Worm (Caenorhabditis elegans) whole organism, L4/young adult: ENCODE measurements around the gene frm-2.

Experiments
- W03F9.2 ChIP-seq: fragments of 150-350 bp; optimal IDR thresholded peaks from 2 replicates; lab custom pipeline; 2014; ENCODE audit warnings: missing biosample characterization, missing genetic modification characterization
- dao-5 ChIP-seq: sonication (generic microtip); optimal IDR thresholded peaks from 2 replicates; lab custom pipeline; 2016; ENCODE audit warnings: missing genotype, missing genetic modification characterization, moderate library complexity, missing compliant biosample characterization
- him-1 ChIP-seq: sonication (generic microtip); optimal IDR thresholded peaks from 2 replicates; lab custom pipeline; 2016; ENCODE audit warnings: missing genotype, missing genetic modification reagents, missing genetic modification characterization, missing compliant biosample characterization

frm-2 gene

ce11 chrIII:5982026-5982425 lies at the start of gene frm-2:
Gene frm-2, minus strand, starts transcription at chrIII:5982126.
- TF ChIP-seq dao-5 (tag; lab: Kevin White, UChicago) (no peak), W03F9.2 (tag; lab: Kevin White, UChicago) (no peak), him-1 (tag; lab: Kevin White, UChicago) (no peak)

- TF ChIP-seq him-1 (tag; lab: Kevin White, UChicago): no peak
- TF ChIP-seq dao-5 (tag; lab: Kevin White, UChicago): no peak
- no peak for TF ChIP-seq W03F9.2 (tag; lab: Kevin White, UChicago)
Observed at ce11 chrIII:6030483-6030882, 48.6 kb upstream of the frm-2 start, which contains the start of gene ZK328.6. Gene ZK328.6, minus strand, starts transcription at chrIII:6030583.

- TF ChIP-seq dao-5 (tag; lab: Kevin White, UChicago): no peak
- TF ChIP-seq W03F9.2 (tag; lab: Kevin White, UChicago): no peak
- TF ChIP-seq him-1 (tag; lab: Kevin White, UChicago): no peak
Observed at ce11 chrIII:6028432-6028831, 46.5 kb upstream of the frm-2 start, which contains the start of gene tbx-7. Gene tbx-7, minus strand, starts transcription at chrIII:6028532.

- no peak for TF ChIP-seq dao-5 (tag; lab: Kevin White, UChicago)
Observed at ce11 chrIII:6019512-6020209, 37.7 kb upstream of the frm-2 start, which contains the start of the genes npp-10 and cyk-3. Gene npp-10, minus strand, starts transcription at chrIII:6019562. Gene cyk-3, plus strand, starts transcription at chrIII:6020159.

- TF ChIP-seq dao-5 (tag; lab: Kevin White, UChicago): no peak
- no peak for TF ChIP-seq W03F9.2 (tag; lab: Kevin White, UChicago)
Observed at ce11 chrIII:6011310-6011709, 29.4 kb upstream of the frm-2 start.

ce11 chrIII:6008989-6009610 lies 27.2 kb upstream of the frm-2 start, which contains the start of the genes gcna-1 and eftu-2:
Gene gcna-1, minus strand, starts transcription at chrIII:6009084.
Gene eftu-2, plus strand, starts transcription at chrIII:6009560.
- TF ChIP-seq dao-5 (tag; lab: Kevin White, UChicago) (no peak), W03F9.2 (tag; lab: Kevin White, UChicago) (no peak), him-1 (tag; lab: Kevin White, UChicago) (no peak)

ce11 chrIII:6006453-6006852 lies 24.5 kb upstream of the frm-2 start:
- TF ChIP-seq dao-5 (tag; lab: Kevin White, UChicago) (no peak), him-1 (tag; lab: Kevin White, UChicago) (peak; percentile 24)

ce11 chrIII:6002024-6002423 lies 20.1 kb upstream of the frm-2 start:
- TF ChIP-seq W03F9.2 (tag; lab: Kevin White, UChicago): no peak
- no peak for TF ChIP-seq dao-5 (tag; lab: Kevin White, UChicago)
- TF ChIP-seq him-1 (tag; lab: Kevin White, UChicago): no peak

- no peak for TF ChIP-seq dao-5 (tag; lab: Kevin White, UChicago)
- peak; percentile 59 for TF ChIP-seq him-1 (tag; lab: Kevin White, UChicago)
Observed at ce11 chrIII:5999629-6000028, 17.7 kb upstream of the frm-2 start.

- no peak for TF ChIP-seq dao-5 (tag; lab: Kevin White, UChicago)
- TF ChIP-seq him-1 (tag; lab: Kevin White, UChicago): no peak
- TF ChIP-seq W03F9.2 (tag; lab: Kevin White, UChicago): no peak
Observed at ce11 chrIII:5998640-5999039, 16.7 kb upstream of the frm-2 start.

- TF ChIP-seq him-1 (tag; lab: Kevin White, UChicago) (no peak), dao-5 (tag; lab: Kevin White, UChicago) (no peak), W03F9.2 (tag; lab: Kevin White, UChicago) (no peak)
Observed at ce11 chrIII:5992913-5993312, 11.0 kb upstream of the frm-2 start, which contains the start of gene T04C9.1. Gene T04C9.1, plus strand, starts transcription at chrIII:5993213.

- TF ChIP-seq W03F9.2 (tag; lab: Kevin White, UChicago) (no peak), him-1 (tag; lab: Kevin White, UChicago) (no peak), dao-5 (tag; lab: Kevin White, UChicago) (no peak)
Observed at ce11 chrIII:5992043-5992442, 10.1 kb upstream of the frm-2 start.

- no peak for TF ChIP-seq dao-5 (tag; lab: Kevin White, UChicago)
- peak; percentile 4 for TF ChIP-seq him-1 (tag; lab: Kevin White, UChicago)
Observed at ce11 chrIII:5991142-5991930, 9.4 kb upstream of the frm-2 start, which contains the start of gene T04C9.2. Gene T04C9.2, plus strand, starts transcription at chrIII:5991880.
